Worm (Caenorhabditis elegans) whole organism, L4 larva: ENCODE results near the gene eng-1.

Source experiments
- F10B5.3 ChIP-seq: sonication (generic microtip); optimal IDR thresholded peaks from 2 replicates; lab custom pipeline; 2016; ENCODE audit warnings: mild to moderate bottlenecking, missing genetic modification characterization, missing compliant biosample characterization
- F49E8.2 ChIP-seq: sonication (generic microtip); optimal IDR thresholded peaks from 2 replicates; lab custom pipeline; 2016; ENCODE audit warnings: missing compliant biosample characterization, mild to moderate bottlenecking, missing genetic modification characterization, borderline replicate concordance
- T26A8.4 ChIP-seq: fragments of 200-800 bp; sonication (Bioruptor generic); IDR thresholded peaks from 2 replicates; pipeline ENCODE4 v1.3.6; 2022; ENCODE audit warnings: missing genetic modification characterization, missing compliant biosample characterization
- Y48G9A.11 ChIP-seq: fragments of 200-800 bp; sonication (Bioruptor generic); IDR thresholded peaks from 2 replicates; pipeline ENCODE4 v1.3.6; 2022; ENCODE audit warnings: missing genetic modification reagents, missing genetic modification characterization, missing compliant biosample characterization
- Y5F2A.4 ChIP-seq: fragments of 200-800 bp; sonication (Bioruptor generic); optimal IDR thresholded peaks from 2 replicates; lab custom pipeline; 2018; ENCODE audit warnings: mild to moderate bottlenecking, missing genetic modification characterization, missing compliant biosample characterization
- aha-1 ChIP-seq: fragments of 150-350 bp; peaks from one replicate; lab custom pipeline; 2014; ENCODE audit warnings: missing biosample characterization, missing genetic modification characterization
- ceh-20 ChIP-seq: fragments of 200-800 bp; sonication (Bioruptor generic); IDR thresholded peaks from 2 replicates; pipeline ENCODE4 v1.3.6; 2022; ENCODE audit warnings: missing genetic modification reagents, missing genetic modification characterization, missing compliant biosample characterization
- ceh-32 ChIP-seq: sonication (generic microtip); optimal IDR thresholded peaks from 2 replicates; lab custom pipeline; 2016; ENCODE audit warnings: mild to moderate bottlenecking, missing genetic modification characterization, missing compliant biosample characterization; ENCODE audit not compliant: poor library complexity
- ceh-82 ChIP-seq: sonication (generic microtip); optimal IDR thresholded peaks from 2 replicates; lab custom pipeline; 2017; ENCODE audit warnings: missing biosample characterization, missing genetic modification characterization
- ces-1 ChIP-seq: fragments of 150-350 bp; sonication (generic microtip); optimal IDR thresholded peaks from 4 replicates; lab custom pipeline; 2014; ENCODE audit warnings: missing biosample characterization, missing genetic modification reagents, missing genetic modification characterization
- ctbp-1 ChIP-seq: fragments of 200-800 bp; sonication (Bioruptor generic); IDR thresholded peaks from 2 replicates; pipeline ENCODE4 v1.3.6; 2022; ENCODE audit warnings: missing genetic modification reagents, missing genetic modification characterization, missing compliant biosample characterization
- daf-19 ChIP-seq: fragments of 200-800 bp; sonication (Bioruptor generic); conservative IDR thresholded peaks from 2 replicates; pipeline ENCODE4 v1.3.6; 2022; ENCODE audit warnings: missing genetic modification characterization, missing compliant biosample characterization
- daf-8 ChIP-seq: fragments of 200-800 bp; sonication (Bioruptor generic); IDR thresholded peaks from 2 replicates; pipeline ENCODE4 v1.3.6; 2022; ENCODE audit warnings: missing genetic modification characterization, missing compliant biosample characterization
- egl-43 ChIP-seq: fragments of 200-800 bp; sonication (Bioruptor generic); IDR thresholded peaks from 2 replicates; pipeline ENCODE4 v1.3.6; 2022; ENCODE audit warnings: missing genetic modification reagents, missing genetic modification characterization, missing compliant biosample characterization
- fos-1 ChIP-seq: fragments of 150-350 bp; optimal IDR thresholded peaks from 2 replicates; lab custom pipeline; 2014; ENCODE audit warnings: missing biosample characterization, missing genetic modification characterization
- hlh-11 ChIP-seq: fragments of 200-800 bp; sonication (Bioruptor generic); optimal IDR thresholded peaks from 2 replicates; lab custom pipeline; 2018; ENCODE audit warnings: mild to moderate bottlenecking, missing genetic modification characterization, missing compliant biosample characterization
- hmg-1.1 ChIP-seq: fragments of 200-800 bp; sonication (Bioruptor generic); IDR thresholded peaks from 2 replicates; pipeline ENCODE4 v1.3.6; 2022; ENCODE audit warnings: missing genetic modification reagents, missing genetic modification characterization, missing compliant biosample characterization
- lim-7 ChIP-seq: fragments of 200-800 bp; sonication (Bioruptor generic); IDR thresholded peaks from 2 replicates; pipeline ENCODE4 v1.3.6; 2022; ENCODE audit warnings: missing genetic modification characterization, missing compliant biosample characterization
- lin-38 ChIP-seq: fragments of 200-800 bp; sonication (Bioruptor generic); IDR thresholded peaks from 2 replicates; pipeline ENCODE4 v1.3.6; 2022; ENCODE audit warnings: missing genetic modification reagents, missing genetic modification characterization, missing compliant biosample characterization
- lsy-2 ChIP-seq, 2 experiments: fragments of 150-350 bp in 1 of 2; sonication (generic microtip) in 1 of 2; optimal IDR thresholded peaks; 2 replicates each; lab custom pipeline; 2014 to 2017; ENCODE audit warnings: missing biosample characterization in 2 of 2, missing genetic modification characterization in 2 of 2
- madf-5 ChIP-seq, 2 experiments: fragments of 200-800 bp; sonication (Bioruptor generic); IDR thresholded peaks; 2 replicates each; pipeline ENCODE4 v1.3.6; 2022; ENCODE audit warnings: missing compliant biosample characterization in 2 of 2, missing genetic modification characterization in 2 of 2
- mdt-29 ChIP-seq: fragments of 200-800 bp; sonication (Bioruptor generic); IDR thresholded peaks from 2 replicates; pipeline ENCODE4 v1.3.6; 2022; ENCODE audit warnings: missing genetic modification reagents, missing genetic modification characterization, missing compliant biosample characterization
- mes-2 ChIP-seq: sonication (generic microtip); optimal IDR thresholded peaks from 2 replicates; lab custom pipeline; 2016; ENCODE audit warnings: missing genotype, mild to moderate bottlenecking, missing genetic modification characterization, missing compliant biosample characterization; ENCODE audit not compliant: poor library complexity, severe bottlenecking
- mxl-2 ChIP-seq: fragments of 200-800 bp; sonication (Bioruptor generic); conservative IDR thresholded peaks from 2 replicates; pipeline ENCODE4 v1.3.6; 2022; ENCODE audit warnings: missing genetic modification reagents, missing genetic modification characterization, missing compliant biosample characterization
- nhr-10 ChIP-seq: fragments of 150-350 bp; optimal IDR thresholded peaks from 2 replicates; lab custom pipeline; 2014; ENCODE audit warnings: missing biosample characterization, missing genetic modification characterization
- nhr-102 ChIP-seq: sonication (generic microtip); optimal IDR thresholded peaks from 2 replicates; lab custom pipeline; 2016; ENCODE audit warnings: mild to moderate bottlenecking, missing genetic modification characterization, moderate library complexity, missing compliant biosample characterization
- nhr-111 ChIP-seq: fragments of 200-800 bp; sonication (Bioruptor generic); optimal IDR thresholded peaks from 2 replicates; lab custom pipeline; 2018; ENCODE audit warnings: mild to moderate bottlenecking, missing genetic modification characterization, missing compliant biosample characterization
- nhr-48 ChIP-seq: sonication (generic microtip); optimal IDR thresholded peaks from 2 replicates; lab custom pipeline; 2016; ENCODE audit warnings: mild to moderate bottlenecking, missing genetic modification characterization, missing compliant biosample characterization
- nhr-6 ChIP-seq: fragments of 150-350 bp; optimal IDR thresholded peaks from 2 replicates; lab custom pipeline; 2014; ENCODE audit warnings: missing biosample characterization, missing genetic modification characterization
- saeg-2 ChIP-seq: fragments of 200-800 bp; sonication (Bioruptor generic); IDR thresholded peaks from 2 replicates; pipeline ENCODE4 v1.3.6; 2022; ENCODE audit warnings: missing genetic modification reagents, missing genetic modification characterization, missing compliant biosample characterization
- spr-1 ChIP-seq: sonication (generic microtip); optimal IDR thresholded peaks from 2 replicates; lab custom pipeline; 2016; ENCODE audit warnings: mild to moderate bottlenecking, missing genetic modification characterization, missing compliant biosample characterization
- tra-1 ChIP-seq: fragments of 200-800 bp; sonication (Bioruptor generic); IDR thresholded peaks from 2 replicates; pipeline ENCODE4 v1.3.6; 2022; ENCODE audit warnings: missing genetic modification reagents, missing genetic modification characterization, missing compliant biosample characterization
- unc-62 ChIP-seq, 3 experiments: fragments of 150-350 bp in 1 of 3; sonication (generic microtip); optimal IDR thresholded peaks in 2 of 3; peaks in 1 of 3; 1 replicate in 1 of 3; 2 replicates in 2 of 3; lab custom pipeline; 2014 to 2017; ENCODE audit warnings: missing biosample characterization in 3 of 3, missing genetic modification characterization in 3 of 3, missing genetic modification reagents in 3 of 3, missing genotype in 1 of 3
- ztf-11 ChIP-seq: fragments of 150-350 bp; optimal IDR thresholded peaks from 2 replicates; lab custom pipeline; 2014; ENCODE audit warnings: missing biosample characterization, missing genetic modification characterization

Gene eng-1

DNA sequence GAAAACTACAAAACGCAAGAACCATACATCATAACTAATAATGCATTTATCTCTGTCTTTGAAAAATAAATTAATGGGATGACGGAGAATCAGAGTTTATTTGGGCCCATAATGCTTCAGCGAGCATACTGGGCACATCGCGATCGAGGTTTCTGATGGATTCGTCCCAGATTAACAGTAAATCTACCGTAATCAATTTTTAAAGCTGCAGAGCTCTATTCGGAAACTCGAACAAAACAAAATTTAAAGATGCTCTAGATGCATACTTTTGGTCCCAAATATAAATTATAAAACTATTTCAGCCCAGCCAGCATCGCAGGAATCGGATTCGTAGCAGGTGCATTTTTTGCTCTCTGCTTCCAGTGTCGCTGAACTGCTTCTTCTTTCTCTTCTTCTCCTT, 40.2 kb downstream of the eng-1 start:
- TF ChIP-seq daf-8 (GFP tag; lab: Robert Waterston, UW) (no peak), egl-43 (0 out of 2 replicates have a peak, but pooled peaks have one; percentile 44), nhr-10 (tag; lab: Kevin White, UChicago) (no peak), mdt-29 (GFP tag; lab: Robert Waterston, UW) (0 out of 2 replicates have a peak, but pooled peaks have one; percentile 19), hmg-1.1 (GFP tag; lab: Robert Waterston, UW) (0 out of 2 replicates have a peak, but pooled peaks have one; percentile 30), Y48G9A.11 (0 out of 2 replicates have a peak, but pooled peaks have one; percentile 31), lim-7 (GFP tag; lab: Robert Waterston, UW) (peak; percentile 56; the same call in 1 of the 2 replicates), madf-5 (GFP tag; IDR thresholded peaks at IDR 0.05; lab: Robert Waterston, UW) (0 out of 4 replicates have a peak, but pooled peaks of 1 of the 2 experiments have one; percentile 56), ceh-20 (no peak), ceh-32 (tag; lab: Kevin White, UChicago) (no peak), hlh-11 (peak; percentile 5), lin-38 (GFP tag; lab: Robert Waterston, UW) (0 out of 2 replicates have a peak, but pooled peaks have one; percentile 6), T26A8.4 (GFP tag; lab: Robert Waterston, UW) (peak; percentile 31; the same call in 1 of the 2 replicates), saeg-2 (GFP tag; lab: Robert Waterston, UW) (no peak), nhr-6 (tag; lab: Kevin White, UChicago) (no peak), fos-1 (tag; lab: Kevin White, UChicago) (no peak), unc-62 (GFP tag; optimal IDR thresholded peaks at IDR 0.05 in 1 of 2; lab: Kevin White, UChicago) (no peak), unc-62 (tag; optimal IDR thresholded peaks at IDR 0.05; lab: Kevin White, UChicago) (no peak), tra-1 (GFP tag; lab: Robert Waterston, UW) (0 out of 2 replicates have a peak, but pooled peaks have one; percentile 11), F10B5.3 (no peak)

ce11 chrIII:5826895-5827437, 41.3 kb downstream of the eng-1 start:
- TF ChIP-seq F49E8.2 (tag; lab: Kevin White, UChicago) (no peak), nhr-48 (tag; lab: Kevin White, UChicago) (no peak), nhr-102 (tag; lab: Kevin White, UChicago) (no peak), daf-19 (GFP tag; lab: Robert Waterston, UW) (no peak), mes-2 (tag; lab: Kevin White, UChicago) (peak; percentile 30), unc-62 (GFP tag; optimal IDR thresholded peaks at IDR 0.05 in 1 of 2; lab: Kevin White, UChicago) (peak in 1 of 2 experiments; percentile 94), unc-62 (tag; optimal IDR thresholded peaks at IDR 0.05; lab: Kevin White, UChicago) (no peak), ctbp-1 (GFP tag; lab: Robert Waterston, UW) (peak; percentile 72), mxl-2 (GFP tag; lab: Robert Waterston, UW) (no peak), ceh-82 (tag; lab: Kevin White, UChicago) (no peak), spr-1 (no peak), ces-1 (peak; percentile 64), aha-1 (tag; lab: Kevin White, UChicago) (no peak), Y5F2A.4 (GFP tag; lab: Kevin White, UChicago) (no peak), lsy-2 (tag; optimal IDR thresholded peaks at IDR 0.05; lab: Kevin White, UChicago) (peak in 1 of 2 experiments; percentile 24)
- TF ChIP-seq, all 104 proteins: peak for 5

- TF ChIP-seq unc-62 (GFP tag; optimal IDR thresholded peaks at IDR 0.05 in 1 of 2; lab: Kevin White, UChicago) (peak in 1 of 2 experiments; percentile 70), unc-62 (tag; optimal IDR thresholded peaks at IDR 0.05; lab: Kevin White, UChicago) (no peak), Y48G9A.11 (no peak)
Observed at ce11 chrIII:5824450-5824972, 43.8 kb downstream of the eng-1 start.

DNA sequence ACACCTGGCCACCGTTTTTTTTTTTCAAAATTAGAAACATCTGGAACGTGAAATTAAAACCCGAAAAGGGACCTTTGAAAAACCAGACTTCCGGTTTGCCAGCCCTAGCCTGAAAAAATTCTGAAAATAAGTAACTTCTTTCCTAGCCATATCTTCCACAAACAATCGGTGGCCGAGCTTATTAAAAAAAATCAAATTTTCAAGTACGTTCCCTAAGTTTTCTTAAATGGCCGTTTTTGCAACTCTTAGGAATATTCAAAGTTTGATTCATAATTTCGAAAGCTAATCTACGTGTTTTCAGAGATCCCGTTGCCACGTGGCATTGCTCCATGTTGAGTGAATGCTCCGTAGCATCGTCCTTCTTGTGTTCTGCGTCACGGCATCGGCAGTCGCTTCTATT, 44.7 kb downstream of the eng-1 start, which contains the start of gene R12B2.8:
Gene R12B2.8 (plus strand): TSS at position 301 of the 400 bp plus-strand sequence.
- TF ChIP-seq nhr-111 = no peak
- no peak for TF ChIP-seq ztf-11
